Fruit fly (Drosophila melanogaster): ENCODE measurements around the gene CG5404.

dm6 chr3R:15730629-15731028 lies 26.2 kb downstream of the CG5404 start:
- TF ChIP-seq Ets98B (GFP tag; IDR thresholded peaks at IDR 0.05): no peak
- no peak for TF ChIP-seq CG32121 (GFP tag; IDR thresholded peaks at IDR 0.05)
- no peak for TF ChIP-seq Pif1A (GFP tag; optimal IDR thresholded peaks at IDR 0.05)
- no peak for TF ChIP-seq D1 (tag; optimal IDR thresholded peaks at IDR 0.05)
- TF ChIP-seq CG10348 (GFP tag; IDR thresholded peaks at IDR 0.05): no peak
- TF ChIP-seq CG14655 (GFP tag; optimal IDR thresholded peaks at IDR 0.05): no peak
- TF ChIP-seq EcR (GFP tag; optimal IDR thresholded peaks at IDR 0.05): no peak
- TF ChIP-seq rn (GFP tag; IDR thresholded peaks at IDR 0.05): no peak
- no peak for TF ChIP-seq CG34367 (tag; optimal IDR thresholded peaks at IDR 0.05)

Data from whole organism, pupa.